Fruit fly (Drosophila melanogaster): ENCODE data around the gene CG3603.
A peak's percentile ranks its signal among the peaks of the same experiment; 100 is the strongest.

CG3603 gene

dm6 chrX:2947545-2948072, at the start of gene CG3603:
Gene CG3603 (plus strand): TSS chrX:2948034.
- no peak for TF ChIP-seq CTCF (optimal IDR thresholded peaks at IDR 0.05)
- no peak for TF ChIP-seq CG8478 (optimal IDR thresholded peaks at IDR 0.05)

dm6 chrX:2907105-2907694, 40.6 kb upstream of the CG3603 start:
- TF ChIP-seq CTCF (optimal IDR thresholded peaks at IDR 0.05), result no peak
- no peak for TF ChIP-seq CG8478 (optimal IDR thresholded peaks at IDR 0.05)

- TF ChIP-seq CTCF (optimal IDR thresholded peaks at IDR 0.05), result no peak
Observed at dm6 chrX:2912581-2912980, 35.3 kb upstream of the CG3603 start.

- TF ChIP-seq CG8478 (optimal IDR thresholded peaks at IDR 0.05) (no peak), CTCF (optimal IDR thresholded peaks at IDR 0.05) (no peak)
Observed at dm6 chrX:2914091-2914490, 33.7 kb upstream of the CG3603 start.

- TF ChIP-seq CG8478 (optimal IDR thresholded peaks at IDR 0.05) (no peak), CTCF (optimal IDR thresholded peaks at IDR 0.05) (peak; percentile 51 to 58)
Observed at dm6 chrX:2915108-2915507, 32.7 kb upstream of the CG3603 start.

- no peak for TF ChIP-seq CG8478 (optimal IDR thresholded peaks at IDR 0.05)
- no peak for TF ChIP-seq CTCF (optimal IDR thresholded peaks at IDR 0.05)
Observed at dm6 chrX:2918551-2918950, 29.3 kb upstream of the CG3603 start.

dm6 chrX:2919742-2920141, 28.1 kb upstream of the CG3603 start, which contains the start of gene CG3588:
Gene CG3588 (plus strand): TSS chrX:2919770.
- TF ChIP-seq CG8478 (optimal IDR thresholded peaks at IDR 0.05) (no peak), CTCF (optimal IDR thresholded peaks at IDR 0.05) (no peak)

- TF ChIP-seq CTCF (optimal IDR thresholded peaks at IDR 0.05) (no peak), CG8478 (optimal IDR thresholded peaks at IDR 0.05) (no peak)
Observed at dm6 chrX:2927158-2927557, 20.7 kb upstream of the CG3603 start, which contains the start of gene CG14424. Gene CG14424 (minus strand): TSS chrX:2927258.

- no peak for TF ChIP-seq CG8478 (optimal IDR thresholded peaks at IDR 0.05)
- TF ChIP-seq CTCF (optimal IDR thresholded peaks at IDR 0.05), result no peak
Observed at dm6 chrX:2929496-2929895, 18.3 kb upstream of the CG3603 start, which contains the start of gene CG32793. Gene CG32793 (plus strand): TSS chrX:2929796.

- TF ChIP-seq CTCF (optimal IDR thresholded peaks at IDR 0.05), result no peak
- no peak for TF ChIP-seq CG8478 (optimal IDR thresholded peaks at IDR 0.05)
Observed at dm6 chrX:2934827-2935226, 13.0 kb upstream of the CG3603 start, which contains the start of gene CG3592. Gene CG3592 (plus strand): TSS chrX:2935127.

- no peak for TF ChIP-seq CTCF (optimal IDR thresholded peaks at IDR 0.05)
- no peak for TF ChIP-seq CG8478 (optimal IDR thresholded peaks at IDR 0.05)
Observed at dm6 chrX:2936727-2937126, 11.1 kb upstream of the CG3603 start, which contains the start of gene CG3598. Gene CG3598 (plus strand): TSS chrX:2937027.

dm6 chrX:2938556-2938955, 9.3 kb upstream of the CG3603 start, which contains the start of gene CG14420:
Gene CG14420 (plus strand): TSS chrX:2938856.
- TF ChIP-seq CG8478 (optimal IDR thresholded peaks at IDR 0.05) (no peak), CTCF (optimal IDR thresholded peaks at IDR 0.05) (no peak)

dm6 chrX:2941108-2941507, 6.7 kb upstream of the CG3603 start, which contains the start of gene CG14421:
Gene CG14421 (plus strand): TSS chrX:2941408.
- TF ChIP-seq CTCF (optimal IDR thresholded peaks at IDR 0.05), result no peak
- TF ChIP-seq CG8478 (optimal IDR thresholded peaks at IDR 0.05), result no peak

dm6 chrX:2943086-2943485, 4.7 kb upstream of the CG3603 start, which contains the start of gene CG14422:
Gene CG14422 (plus strand): TSS chrX:2943386.
- TF ChIP-seq CG8478 (optimal IDR thresholded peaks at IDR 0.05) (no peak), CTCF (optimal IDR thresholded peaks at IDR 0.05) (no peak)

dm6 chrX:2945103-2945502, 2.7 kb upstream of the CG3603 start, which contains the start of gene CG14423:
Gene CG14423 (plus strand): TSS chrX:2945403.
- TF ChIP-seq CG8478 (optimal IDR thresholded peaks at IDR 0.05) (no peak), CTCF (optimal IDR thresholded peaks at IDR 0.05) (no peak)

dm6 chrX:2946794-2947193, 1.0 kb upstream of the CG3603 start, which contains the start of gene CG17959:
Gene CG17959 (plus strand): TSS chrX:2947094.
- TF ChIP-seq CG8478 (optimal IDR thresholded peaks at IDR 0.05) (no peak), CTCF (optimal IDR thresholded peaks at IDR 0.05) (no peak)
